Worm (Caenorhabditis elegans): Measurements from ENCODE around the gene F31F4.17.

F31F4.17 gene

ce11 chrV:617917-618316 lies 42.2 kb downstream of the F31F4.17 start:
- TF ChIP-seq ama-1 (optimal IDR thresholded peaks at IDR 0.05) (no peak), hmg-4 (GFP tag; optimal IDR thresholded peaks at IDR 0.05) (no peak), hnd-1 (tag; optimal IDR thresholded peaks at IDR 0.05) (no peak), aly-1 (tag; optimal IDR thresholded peaks at IDR 0.05) (no peak), B0310.2 (tag; optimal IDR thresholded peaks at IDR 0.05) (no peak), scrt-1 (GFP tag; IDR thresholded peaks at IDR 0.05) (no peak), flt-1 (GFP tag; IDR thresholded peaks at IDR 0.05) (no peak), sea-1 (GFP tag; conservative IDR thresholded peaks at IDR 0.05) (no peak), ceh-13 (GFP tag; optimal IDR thresholded peaks at IDR 0.05) (no peak), ets-7 (tag; optimal IDR thresholded peaks at IDR 0.05) (no peak), F13C5.2 (tag; optimal IDR thresholded peaks at IDR 0.05) (no peak), tra-4 (tag; optimal IDR thresholded peaks at IDR 0.05) (no peak), ceh-36 (tag; optimal IDR thresholded peaks at IDR 0.05) (no peak), hmbx-1 (tag; optimal IDR thresholded peaks at IDR 0.05) (no peak), pes-1 (GFP tag; IDR thresholded peaks at IDR 0.05) (no peak), tbx-11 (GFP tag; IDR thresholded peaks at IDR 0.05) (no peak), tbx-37 (GFP tag; conservative IDR thresholded peaks at IDR 0.05) (no peak)

- TF ChIP-seq hmg-4 (GFP tag; optimal IDR thresholded peaks at IDR 0.05), result no peak
- no peak for TF ChIP-seq tbx-11 (GFP tag; IDR thresholded peaks at IDR 0.05)
- no peak for TF ChIP-seq sea-1 (GFP tag; conservative IDR thresholded peaks at IDR 0.05)
- TF ChIP-seq ceh-36 (tag; optimal IDR thresholded peaks at IDR 0.05), result no peak
These were observed 44.8 kb downstream of the F31F4.17 start, which contains the start of gene F48G7.13 for ce11 chrV:615275-615674. F48G7.13 (plus strand) TSS chrV:615575.

ce11 chrV:610217-610616 lies 49.9 kb downstream of the F31F4.17 start, which contains the start of gene nhr-90:
nhr-90 (plus strand) TSS chrV:610512.
- TF ChIP-seq pes-1 (GFP tag; IDR thresholded peaks at IDR 0.05) (no peak), tra-4 (tag; optimal IDR thresholded peaks at IDR 0.05) (no peak), ama-1 (optimal IDR thresholded peaks at IDR 0.05) (no peak), sea-1 (GFP tag; conservative IDR thresholded peaks at IDR 0.05) (no peak), B0310.2 (tag; optimal IDR thresholded peaks at IDR 0.05) (no peak), tbx-37 (GFP tag; conservative IDR thresholded peaks at IDR 0.05) (no peak), F13C5.2 (tag; optimal IDR thresholded peaks at IDR 0.05) (no peak), flt-1 (GFP tag; IDR thresholded peaks at IDR 0.05) (no peak), ceh-36 (tag; optimal IDR thresholded peaks at IDR 0.05) (no peak), aly-1 (tag; optimal IDR thresholded peaks at IDR 0.05) (no peak), hmbx-1 (tag; optimal IDR thresholded peaks at IDR 0.05) (no peak), ets-7 (tag; optimal IDR thresholded peaks at IDR 0.05) (no peak), tbx-11 (GFP tag; IDR thresholded peaks at IDR 0.05) (no peak), hnd-1 (tag; optimal IDR thresholded peaks at IDR 0.05) (no peak), scrt-1 (GFP tag; IDR thresholded peaks at IDR 0.05) (no peak), ceh-13 (GFP tag; optimal IDR thresholded peaks at IDR 0.05) (no peak), hmg-4 (GFP tag; optimal IDR thresholded peaks at IDR 0.05) (no peak)

ce11 chrV:609671-610070 lies 50.4 kb downstream of the F31F4.17 start, which contains the start of gene srlf-36:
srlf-36 (minus strand) TSS chrV:609771.
- TF ChIP-seq hmg-4 (GFP tag; optimal IDR thresholded peaks at IDR 0.05) (no peak), flt-1 (GFP tag; IDR thresholded peaks at IDR 0.05) (no peak), hmbx-1 (tag; optimal IDR thresholded peaks at IDR 0.05) (no peak), tra-4 (tag; optimal IDR thresholded peaks at IDR 0.05) (no peak), ceh-36 (tag; optimal IDR thresholded peaks at IDR 0.05) (no peak), pes-1 (GFP tag; IDR thresholded peaks at IDR 0.05) (no peak), hnd-1 (tag; optimal IDR thresholded peaks at IDR 0.05) (no peak), B0310.2 (tag; optimal IDR thresholded peaks at IDR 0.05) (no peak), tbx-11 (GFP tag; IDR thresholded peaks at IDR 0.05) (no peak), aly-1 (tag; optimal IDR thresholded peaks at IDR 0.05) (no peak), ets-7 (tag; optimal IDR thresholded peaks at IDR 0.05) (no peak), tbx-37 (GFP tag; conservative IDR thresholded peaks at IDR 0.05) (no peak), ceh-13 (GFP tag; optimal IDR thresholded peaks at IDR 0.05) (no peak), F13C5.2 (tag; optimal IDR thresholded peaks at IDR 0.05) (no peak), ama-1 (optimal IDR thresholded peaks at IDR 0.05) (no peak), scrt-1 (GFP tag; IDR thresholded peaks at IDR 0.05) (no peak), sea-1 (GFP tag; conservative IDR thresholded peaks at IDR 0.05) (no peak)

ce11 chrV:608844-609243 lies 51.3 kb downstream of the F31F4.17 start, which contains the start of gene srw-109:
srw-109 (minus strand) TSS chrV:608944.
- TF ChIP-seq scrt-1 (GFP tag; IDR thresholded peaks at IDR 0.05), result no peak
- no peak for TF ChIP-seq tbx-11 (GFP tag; IDR thresholded peaks at IDR 0.05)
- TF ChIP-seq ama-1 (optimal IDR thresholded peaks at IDR 0.05), result no peak
